Worm (Caenorhabditis elegans) whole organism, L4 larva: ENCODE results near the gene B0238.9.

Experiments used
- D1046.2 ChIP-seq: fragments of 200-800 bp; sonication (Bioruptor generic); IDR thresholded peaks from 2 replicates; pipeline ENCODE4 v1.3.6; 2022; ENCODE audit warnings: missing genetic modification characterization, missing compliant biosample characterization
- F44E2.7 ChIP-seq: fragments of 200-800 bp; sonication (Bioruptor generic); IDR thresholded peaks from 2 replicates; pipeline ENCODE4 v2.1.2; 2022; ENCODE audit warnings: missing genetic modification characterization, missing compliant biosample characterization
- R02D3.7 ChIP-seq: fragments of 150-350 bp; sonication (generic microtip); optimal IDR thresholded peaks from 3 replicates; lab custom pipeline; 2014; ENCODE audit warnings: missing biosample characterization, missing genetic modification characterization
- T26A8.4 ChIP-seq: fragments of 200-800 bp; sonication (Bioruptor generic); IDR thresholded peaks from 2 replicates; pipeline ENCODE4 v1.3.6; 2022; ENCODE audit warnings: missing genetic modification characterization, missing compliant biosample characterization
- Y105C5A.15 ChIP-seq: fragments of 200-800 bp; sonication (Bioruptor generic); IDR thresholded peaks from 2 replicates; pipeline ENCODE4 v1.3.6; 2022; ENCODE audit warnings: missing genetic modification characterization, missing compliant biosample characterization
- Y48G9A.11 ChIP-seq: fragments of 200-800 bp; sonication (Bioruptor generic); IDR thresholded peaks from 2 replicates; pipeline ENCODE4 v1.3.6; 2022; ENCODE audit warnings: missing genetic modification reagents, missing genetic modification characterization, missing compliant biosample characterization
- ZK546.5 ChIP-seq, 2 experiments: sonication (generic microtip); optimal IDR thresholded peaks; 2 replicates each; lab custom pipeline; 2017; ENCODE audit warnings: missing biosample characterization in 2 of 2, missing genetic modification characterization in 2 of 2
- aha-1 ChIP-seq: fragments of 150-350 bp; peaks from one replicate; lab custom pipeline; 2014; ENCODE audit warnings: missing biosample characterization, missing genetic modification characterization
- aly-2 ChIP-seq: sonication (generic microtip); optimal IDR thresholded peaks from 2 replicates; lab custom pipeline; 2018; ENCODE audit warnings: missing biosample characterization, missing genetic modification characterization
- arid-1 ChIP-seq: fragments of 200-800 bp; sonication (Bioruptor generic); conservative IDR thresholded peaks from 2 replicates; pipeline ENCODE4 v1.3.6; 2022; ENCODE audit warnings: missing genetic modification reagents, missing genetic modification characterization, missing compliant biosample characterization
- ceh-20 ChIP-seq: fragments of 200-800 bp; sonication (Bioruptor generic); IDR thresholded peaks from 2 replicates; pipeline ENCODE4 v1.3.6; 2022; ENCODE audit warnings: missing genetic modification reagents, missing genetic modification characterization, missing compliant biosample characterization
- ceh-28 ChIP-seq: fragments of 150-350 bp; optimal IDR thresholded peaks from 2 replicates; lab custom pipeline; 2014; ENCODE audit warnings: missing biosample characterization, missing genetic modification reagents, missing genetic modification characterization
- ceh-32 ChIP-seq: sonication (generic microtip); optimal IDR thresholded peaks from 2 replicates; lab custom pipeline; 2016; ENCODE audit warnings: mild to moderate bottlenecking, missing genetic modification characterization, missing compliant biosample characterization; ENCODE audit not compliant: poor library complexity
- ceh-82 ChIP-seq: sonication (generic microtip); optimal IDR thresholded peaks from 2 replicates; lab custom pipeline; 2017; ENCODE audit warnings: missing biosample characterization, missing genetic modification characterization
- daf-16 ChIP-seq, 3 experiments: sonication (generic microtip); optimal IDR thresholded peaks; 2 replicates each; lab custom pipeline; 2016 to 2017; ENCODE audit warnings: missing genetic modification characterization in 3 of 3, missing genetic modification reagents in 3 of 3, mild to moderate bottlenecking in 2 of 3, missing compliant biosample characterization in 2 of 3, missing biosample characterization in 1 of 3, moderate library complexity in 1 of 3
- dpl-1 ChIP-seq: fragments of 150-350 bp; optimal IDR thresholded peaks from 2 replicates; lab custom pipeline; 2014; ENCODE audit warnings: missing biosample characterization, missing genetic modification reagents, missing genetic modification characterization
- hif-1 ChIP-seq, 2 experiments: sonication (generic microtip); optimal IDR thresholded peaks; 2 replicates each; lab custom pipeline; 2016 to 2017; ENCODE audit warnings: missing compliant biosample characterization in 2 of 2, missing genetic modification characterization in 2 of 2, missing genetic modification reagents in 2 of 2, missing genotype in 2 of 2, mild to moderate bottlenecking in 1 of 2
- hlh-11 ChIP-seq: fragments of 200-800 bp; sonication (Bioruptor generic); optimal IDR thresholded peaks from 2 replicates; lab custom pipeline; 2018; ENCODE audit warnings: mild to moderate bottlenecking, missing genetic modification characterization, missing compliant biosample characterization
- hlh-30 ChIP-seq: sonication (generic microtip); optimal IDR thresholded peaks from 2 replicates; lab custom pipeline; 2017; ENCODE audit warnings: antibody characterized with exemption, mild to moderate bottlenecking, missing genetic modification characterization, missing compliant biosample characterization; ENCODE audit not compliant: insufficient read depth
- jun-1 ChIP-seq: fragments of 150-350 bp; optimal IDR thresholded peaks from 2 replicates; lab custom pipeline; 2014; ENCODE audit warnings: missing biosample characterization, missing genetic modification reagents, missing genetic modification characterization
- lin-15B ChIP-seq: fragments of 150-350 bp; sonication (generic microtip); optimal IDR thresholded peaks from 3 replicates; lab custom pipeline; 2014; ENCODE audit warnings: missing biosample characterization, missing genetic modification characterization
- lin-38 ChIP-seq: fragments of 200-800 bp; sonication (Bioruptor generic); IDR thresholded peaks from 2 replicates; pipeline ENCODE4 v1.3.6; 2022; ENCODE audit warnings: missing genetic modification reagents, missing genetic modification characterization, missing compliant biosample characterization
- lin-39 ChIP-seq: fragments of 150-350 bp; optimal IDR thresholded peaks from 2 replicates; lab custom pipeline; 2014; ENCODE audit warnings: missing biosample characterization, missing genetic modification reagents, missing genetic modification characterization
- mdl-1 ChIP-seq, 2 experiments: fragments of 150-350 bp in 1 of 2; sonication (generic microtip) in 1 of 2; optimal IDR thresholded peaks; 2 replicates each; lab custom pipeline; 2014 to 2017; ENCODE audit warnings: missing biosample characterization in 2 of 2, missing genetic modification characterization in 2 of 2
- nhr-102 ChIP-seq: sonication (generic microtip); optimal IDR thresholded peaks from 2 replicates; lab custom pipeline; 2016; ENCODE audit warnings: mild to moderate bottlenecking, missing genetic modification characterization, moderate library complexity, missing compliant biosample characterization
- nhr-11 ChIP-seq: fragments of 150-350 bp; optimal IDR thresholded peaks from 2 replicates; lab custom pipeline; 2014; ENCODE audit warnings: missing biosample characterization, missing genetic modification characterization
- nhr-237 ChIP-seq: sonication (generic microtip); optimal IDR thresholded peaks from 2 replicates; lab custom pipeline; 2017; ENCODE audit warnings: missing biosample characterization, missing genetic modification characterization
- nhr-77 ChIP-seq: fragments of 150-350 bp; optimal IDR thresholded peaks from 2 replicates; lab custom pipeline; 2014; ENCODE audit warnings: missing biosample characterization, missing genetic modification characterization
- pha-4 ChIP-seq, 2 experiments: fragments of 150-350 bp in 1 of 2; fragments of 200-800 bp in 1 of 2; sonication (Bioruptor generic) in 1 of 2; IDR thresholded peaks in 1 of 2; optimal IDR thresholded peaks in 1 of 2; 2 replicates each; pipeline versions ENCODE4 v1.3.6 to Lab custom; 2014 to 2022; ENCODE audit warnings: missing genetic modification characterization in 2 of 2, missing genetic modification reagents in 2 of 2, missing biosample characterization in 1 of 2, missing compliant biosample characterization in 1 of 2
- rbr-2 ChIP-seq: sonication (generic microtip); optimal IDR thresholded peaks from 2 replicates; lab custom pipeline; 2016; ENCODE audit warnings: missing genotype, missing genetic modification characterization, missing compliant biosample characterization
- saeg-2 ChIP-seq: fragments of 200-800 bp; sonication (Bioruptor generic); IDR thresholded peaks from 2 replicates; pipeline ENCODE4 v1.3.6; 2022; ENCODE audit warnings: missing genetic modification reagents, missing genetic modification characterization, missing compliant biosample characterization
- skn-1 ChIP-seq: fragments of 150-350 bp; optimal IDR thresholded peaks from 2 replicates; lab custom pipeline; 2014; ENCODE audit warnings: missing biosample characterization, missing genetic modification characterization
- snpc-1.2 ChIP-seq: fragments of 200-800 bp; sonication (Bioruptor generic); IDR thresholded peaks from 2 replicates; pipeline ENCODE4 v1.3.6; 2022; ENCODE audit warnings: missing genetic modification reagents, missing genetic modification characterization, missing compliant biosample characterization
- snpc-4 ChIP-seq: fragments of 150-350 bp; optimal IDR thresholded peaks from 2 replicates; lab custom pipeline; 2014; ENCODE audit warnings: missing biosample characterization, missing genetic modification characterization
- spr-3 ChIP-seq: fragments of 200-800 bp; sonication (Bioruptor generic); optimal IDR thresholded peaks from 2 replicates; lab custom pipeline; 2018; ENCODE audit warnings: mild to moderate bottlenecking, missing genetic modification characterization, missing compliant biosample characterization
- unc-130 ChIP-seq: sonication (generic microtip); optimal IDR thresholded peaks from 2 replicates; lab custom pipeline; 2016; ENCODE audit warnings: missing genetic modification reagents, missing genetic modification characterization, missing compliant biosample characterization
- unc-62 ChIP-seq, 3 experiments: fragments of 150-350 bp in 1 of 3; sonication (generic microtip); optimal IDR thresholded peaks in 2 of 3; peaks in 1 of 3; 1 replicate in 1 of 3; 2 replicates in 2 of 3; lab custom pipeline; 2014 to 2017; ENCODE audit warnings: missing biosample characterization in 3 of 3, missing genetic modification characterization in 3 of 3, missing genetic modification reagents in 3 of 3, missing genotype in 1 of 3
- vab-7 ChIP-seq: fragments of 200-800 bp; sonication (Bioruptor generic); IDR thresholded peaks from 2 replicates; pipeline ENCODE4 v1.3.6; 2022; ENCODE audit warnings: missing genetic modification reagents, missing genetic modification characterization, missing compliant biosample characterization
- zag-1 ChIP-seq: fragments of 150-350 bp; optimal IDR thresholded peaks from 2 replicates; lab custom pipeline; 2014; ENCODE audit warnings: missing biosample characterization, missing genetic modification characterization
- zfp-2 ChIP-seq: sonication (generic microtip); optimal IDR thresholded peaks from 2 replicates; lab custom pipeline; 2016; ENCODE audit warnings: mild to moderate bottlenecking, missing genetic modification characterization, missing compliant biosample characterization
- zfp-3 ChIP-seq: fragments of 200-800 bp; sonication (Bioruptor generic); conservative IDR thresholded peaks from 2 replicates; pipeline ENCODE4 v1.3.6; 2022; ENCODE audit warnings: missing genetic modification reagents, missing genetic modification characterization, missing compliant biosample characterization
- ztf-7 ChIP-seq: fragments of 150-350 bp; optimal IDR thresholded peaks from 2 replicates; lab custom pipeline; 2014; ENCODE audit warnings: missing biosample characterization, missing genetic modification characterization

Gene B0238.9

ce11 chrV:5304366-5304765 is 26.5 kb upstream of the B0238.9 start:
- TF ChIP-seq jun-1 (tag; lab: Kevin White, UChicago) (no peak), mdl-1 (tag; optimal IDR thresholded peaks at IDR 0.05; lab: Kevin White, UChicago) (no peak), aly-2 (tag; lab: Kevin White, UChicago) (no peak), spr-3 (GFP tag; lab: Kevin White, UChicago) (no peak), nhr-237 (no peak), ztf-7 (tag; lab: Kevin White, UChicago) (no peak), dpl-1 (GFP tag; lab: Kevin White, UChicago) (no peak), nhr-77 (tag; lab: Kevin White, UChicago) (no peak), ceh-82 (tag; lab: Kevin White, UChicago) (no peak), rbr-2 (tag; lab: Kevin White, UChicago) (no peak), lin-15B (tag; lab: Kevin White, UChicago) (no peak), D1046.2 (no peak), zag-1 (tag; lab: Kevin White, UChicago) (no peak), zfp-2 (tag; lab: Kevin White, UChicago) (no peak), arid-1 (no peak), vab-7 (no peak), snpc-1.2 (GFP tag; lab: Robert Waterston, UW) (no peak), lin-39 (tag; lab: Kevin White, UChicago) (no peak)

- TF ChIP-seq Y105C5A.15 (GFP tag; lab: Robert Waterston, UW) (no peak), rbr-2 (tag; lab: Kevin White, UChicago) (no peak), R02D3.7 (tag; lab: Kevin White, UChicago) (no peak), skn-1 (tag; lab: Kevin White, UChicago) (no peak)
These were observed 25.5 kb upstream of the B0238.9 start, which contains the start of gene ncx-2 for ce11 chrV:5303389-5303788. TSS of gene ncx-2 (plus strand) at chrV:5303689.

- TF ChIP-seq aha-1 (tag; lab: Kevin White, UChicago) = peak; percentile 73
- TF ChIP-seq T26A8.4 = no peak
These were observed 23.3 kb upstream of the B0238.9 start for ce11 chrV:5301226-5301625.

- TF ChIP-seq unc-62 (GFP tag; optimal IDR thresholded peaks at IDR 0.05 in 1 of 2; lab: Kevin White, UChicago) (peak in 1 of 2 experiments; percentile 98), unc-62 (tag; optimal IDR thresholded peaks at IDR 0.05; lab: Kevin White, UChicago) (no peak), ceh-28 (tag; lab: Kevin White, UChicago) (no peak)
These were observed 19.8 kb upstream of the B0238.9 start for ce11 chrV:5297740-5298139.

- TF ChIP-seq unc-130 (GFP tag; lab: Kevin White, UChicago) = no peak
- no peak for TF ChIP-seq saeg-2 (GFP tag; lab: Robert Waterston, UW)
- no peak for TF ChIP-seq Y48G9A.11 (GFP tag; lab: Robert Waterston, UW)
- TF ChIP-seq aha-1 (tag; lab: Kevin White, UChicago) = peak; percentile 79
- TF ChIP-seq F44E2.7 (GFP tag; lab: Robert Waterston, UW) = no peak
- TF ChIP-seq snpc-1.2 (GFP tag; lab: Robert Waterston, UW) = no peak
- TF ChIP-seq ceh-32 (tag; lab: Kevin White, UChicago) = no peak
- TF ChIP-seq skn-1 (tag; lab: Kevin White, UChicago) = no peak
- no peak for TF ChIP-seq pha-4 (GFP tag; IDR thresholded peaks at IDR 0.05; lab: Robert Waterston, UW)
- no peak for TF ChIP-seq pha-4 (tag; optimal IDR thresholded peaks at IDR 0.05; lab: Kevin White, UChicago)
- no peak for TF ChIP-seq spr-3 (GFP tag; lab: Kevin White, UChicago)
- no peak for TF ChIP-seq zfp-3 (GFP tag; lab: Robert Waterston, UW)
- peak in 1 of 2 experiments; percentile 44 for TF ChIP-seq hif-1 (tag; optimal IDR thresholded peaks at IDR 0.05; lab: Kevin White, UChicago)
- TF ChIP-seq hlh-30 (tag; lab: Kevin White, UChicago) = peak; percentile 24
- TF ChIP-seq daf-16 (GFP tag; optimal IDR thresholded peaks at IDR 0.05; lab: Kevin White, UChicago) = peak in 1 of 2 experiments; percentile 67
- no peak for TF ChIP-seq daf-16 (tag; optimal IDR thresholded peaks at IDR 0.05; lab: Kevin White, UChicago)
- no peak for TF ChIP-seq nhr-102 (tag; lab: Kevin White, UChicago)
- TF ChIP-seq arid-1 = no peak
- peak; percentile 72 for TF ChIP-seq nhr-11 (tag; lab: Kevin White, UChicago)
- TF ChIP-seq ZK546.5 (tag; optimal IDR thresholded peaks at IDR 0.05; lab: Kevin White, UChicago) = no peak
- no peak for TF ChIP-seq lin-38 (GFP tag; lab: Robert Waterston, UW)
- TF ChIP-seq snpc-4 = no peak
- TF ChIP-seq ceh-20 (GFP tag; lab: Robert Waterston, UW) = no peak
- no peak for TF ChIP-seq ztf-7 (tag; lab: Kevin White, UChicago)
- TF ChIP-seq hlh-11 (tag; lab: Kevin White, UChicago) = peak; percentile 48
These were observed 18.0 kb upstream of the B0238.9 start for ce11 chrV:5295940-5296339.
